Fruit fly (Drosophila melanogaster) S2 (cell line): ENCODE measurements around the gene CG4849.

Experiments used
- CG8478 ChIP-seq: fragments of >200 bp; optimal IDR thresholded peaks from 2 replicates; lab custom pipeline; 2018
- CTCF ChIP-seq, 2 experiments: fragments of >200 bp; optimal IDR thresholded peaks; 2 replicates each; lab custom pipeline; 2018

dm6 chr3R:27928140-27928539 lies 35.1 kb upstream of the CG4849 start, which contains the start of gene nenya:
- TF ChIP-seq CTCF (optimal IDR thresholded peaks at IDR 0.05; lab: Kevin White, UChicago) (no peak), CG8478 (lab: Kevin White, UChicago) (no peak)
